Fruit fly (Drosophila melanogaster): ENCODE results near the gene CG13893.

CG13893 gene

DNA sequence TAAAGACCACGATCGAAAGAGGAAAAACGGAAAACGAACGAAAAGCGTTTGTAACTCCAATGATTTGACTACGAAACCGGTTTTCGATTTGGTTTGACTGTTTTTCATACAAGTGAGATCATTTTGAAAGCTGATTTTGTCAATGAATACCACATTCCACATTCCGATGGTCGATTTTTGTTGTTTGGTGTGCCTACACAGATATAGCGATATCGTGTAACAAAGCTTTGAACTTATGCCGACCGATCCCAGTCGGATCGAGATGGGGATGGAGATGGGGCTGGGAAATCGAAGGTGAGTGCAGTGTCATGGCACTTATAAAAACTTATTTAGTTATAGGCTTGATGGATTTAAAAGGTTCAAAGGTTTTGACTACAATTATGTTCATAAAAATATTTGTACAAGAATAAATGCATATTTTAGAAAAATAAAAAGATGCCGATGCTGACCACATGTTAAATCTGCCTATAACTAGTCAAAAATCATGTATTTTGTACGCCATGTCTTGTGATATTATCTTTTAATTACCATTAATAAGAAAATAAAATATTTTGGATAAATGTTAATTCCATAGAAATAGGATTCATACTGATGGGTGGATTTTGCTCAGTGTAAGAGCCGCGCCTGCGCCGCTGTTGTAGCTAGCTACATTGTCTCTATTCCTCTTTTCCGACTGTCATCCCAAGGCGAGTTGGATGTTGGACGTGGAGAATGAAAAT, 38.5 kb upstream of the CG13893 start:
- peak; percentile 51 for TF ChIP-seq CG3032 (tag; optimal IDR thresholded peaks at IDR 0.05)
- TF ChIP-seq Eip93F (GFP tag; optimal IDR thresholded peaks at IDR 0.05): no peak
- TF ChIP-seq Sox102F (GFP tag; optimal IDR thresholded peaks at IDR 0.05): no peak
- peak; percentile 71 for TF ChIP-seq dsx (GFP tag; optimal IDR thresholded peaks at IDR 0.05; ENCODE audit: poor library complexity, severe bottlenecking)
- TF ChIP-seq spab (GFP tag; optimal IDR thresholded peaks at IDR 0.05): peak; percentile 37
- peak; percentile 18 for TF ChIP-seq CG34406 (GFP tag; optimal IDR thresholded peaks at IDR 0.05)
- TF ChIP-seq svp (GFP tag): peak; percentile 25
- peak; percentile 54 for TF ChIP-seq Ets96B (tag; optimal IDR thresholded peaks at IDR 0.05)
- TF ChIP-seq vri (GFP tag; optimal IDR thresholded peaks at IDR 0.05): no peak
- TF ChIP-seq acj6 (GFP tag; optimal IDR thresholded peaks at IDR 0.05): peak; percentile 29
- TF ChIP-seq CG8319 (GFP tag; optimal IDR thresholded peaks at IDR 0.05): no peak
- TF ChIP-seq Blimp-1 (GFP tag; optimal IDR thresholded peaks at IDR 0.05): no peak
- peak; percentile 48 for TF ChIP-seq achi (GFP tag; optimal IDR thresholded peaks at IDR 0.05)
- peak; percentile 42 for TF ChIP-seq CG3919 (GFP tag; optimal IDR thresholded peaks at IDR 0.05)
- peak; percentile 73 for TF ChIP-seq Hr4 (GFP tag; optimal IDR thresholded peaks at IDR 0.05)
- TF ChIP-seq CG10631 (GFP tag; optimal IDR thresholded peaks at IDR 0.05): peak; percentile 57
- TF ChIP-seq CG11902 (GFP tag; optimal IDR thresholded peaks at IDR 0.05): no peak
- TF ChIP-seq fd59A (GFP tag; optimal IDR thresholded peaks at IDR 0.05): peak; percentile 44
- 0 out of 3 replicates have a peak, but pooled peaks have one; percentile 11 for TF ChIP-seq CG6163 (GFP tag; IDR thresholded peaks at IDR 0.05)
- no peak for TF ChIP-seq esn (GFP tag; optimal IDR thresholded peaks at IDR 0.05)
- peak; percentile 72 for TF ChIP-seq Eip78C (GFP tag)
- no peak for TF ChIP-seq net (GFP tag; optimal IDR thresholded peaks at IDR 0.05)
- TF ChIP-seq dac (GFP tag; optimal IDR thresholded peaks at IDR 0.05): no peak
- TF ChIP-seq Sox14 (GFP tag; optimal IDR thresholded peaks at IDR 0.05): peak; percentile 19
- peak in 1 of 2 experiments; percentile 56 for TF ChIP-seq salr (GFP tag; optimal IDR thresholded peaks at IDR 0.05)
- peak; percentile 38 for TF ChIP-seq pdm3 (GFP tag; optimal IDR thresholded peaks at IDR 0.05)
- TF ChIP-seq Hr39 (GFP tag; optimal IDR thresholded peaks at IDR 0.05): no peak
- no peak for TF ChIP-seq cyc (GFP tag; optimal IDR thresholded peaks at IDR 0.05)
- peak; percentile 48 for TF ChIP-seq CG11762 (GFP tag; optimal IDR thresholded peaks at IDR 0.05; ENCODE audit: insufficient read depth)
- TF ChIP-seq CG7368 (GFP tag; optimal IDR thresholded peaks at IDR 0.05): no peak
- TF ChIP-seq fkh (GFP tag; optimal IDR thresholded peaks at IDR 0.05): no peak
- no peak for TF ChIP-seq lz (GFP tag; optimal IDR thresholded peaks at IDR 0.05)
- no peak for TF ChIP-seq CG31627 (GFP tag; optimal IDR thresholded peaks at IDR 0.05)
- peak; percentile 82 for TF ChIP-seq CG32006 (GFP tag; optimal IDR thresholded peaks at IDR 0.05)
- peak; percentile 49 for TF ChIP-seq CG10669 (GFP tag; optimal IDR thresholded peaks at IDR 0.05)
- no peak for TF ChIP-seq Hr38 (GFP tag; optimal IDR thresholded peaks at IDR 0.05)
- TF ChIP-seq CG16779 (tag; optimal IDR thresholded peaks at IDR 0.05): peak; percentile 2
- TF ChIP-seq Gug (GFP tag; IDR thresholded peaks at IDR 0.05): peak; percentile 29; the same call in 1 of the 2 replicates
- no peak for TF ChIP-seq Met (GFP tag; optimal IDR thresholded peaks at IDR 0.05)
- no peak for TF ChIP-seq topi (GFP tag; optimal IDR thresholded peaks at IDR 0.05)
- no peak for TF ChIP-seq CG9139 (GFP tag; optimal IDR thresholded peaks at IDR 0.05)
- no peak for TF ChIP-seq Ets21C (GFP tag; optimal IDR thresholded peaks at IDR 0.05)
- no peak for TF ChIP-seq CG1621 (tag; optimal IDR thresholded peaks at IDR 0.05)
- peak; percentile 43 for TF ChIP-seq CG6276 (GFP tag; optimal IDR thresholded peaks at IDR 0.05)
- peak; percentile 10 for TF ChIP-seq Eip75B (GFP tag; optimal IDR thresholded peaks at IDR 0.05)
- TF ChIP-seq Lpt (GFP tag; optimal IDR thresholded peaks at IDR 0.05): peak; percentile 28
- TF ChIP-seq ss (GFP tag; optimal IDR thresholded peaks at IDR 0.05): no peak
- no peak for TF ChIP-seq CG11294 (GFP tag; IDR thresholded peaks at IDR 0.05)
- TF ChIP-seq CG6792 (GFP tag; optimal IDR thresholded peaks at IDR 0.05): no peak
- TF ChIP-seq CG8119 (GFP tag; IDR thresholded peaks at IDR 0.05): peak; percentile 64; the same call in 2 of the 3 replicates
- TF ChIP-seq fd85E (GFP tag; optimal IDR thresholded peaks at IDR 0.05): no peak

Data from whole organism, prepupa.